Worm (Caenorhabditis elegans): ENCODE measurements around the gene mig-10.

DNA sequence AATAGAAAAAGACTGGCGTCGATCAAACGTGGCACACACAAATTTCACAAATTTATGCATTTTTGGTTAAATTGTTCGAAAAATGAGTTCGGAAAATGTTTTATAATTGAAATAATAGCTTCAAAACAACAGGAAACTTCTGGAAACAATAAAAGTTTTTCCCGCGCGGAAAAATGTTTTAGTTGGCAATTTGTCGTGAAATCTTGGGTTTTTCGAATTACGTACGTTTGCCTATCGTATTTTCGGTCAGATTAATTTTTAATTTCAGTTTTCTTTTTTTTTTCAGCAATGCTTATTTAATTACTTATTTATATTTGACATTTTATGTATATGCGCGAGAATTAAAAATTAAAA, 76.5 kb downstream of the mig-10 start:
- TF ChIP-seq elt-3 (tag; optimal IDR thresholded peaks at IDR 0.05) (no peak), unc-120 (tag; optimal IDR thresholded peaks at IDR 0.05; ENCODE audit: poor library complexity, severe bottlenecking) (no peak), lin-13 (tag; optimal IDR thresholded peaks at IDR 0.05) (no peak), snpc-4 (tag; optimal IDR thresholded peaks at IDR 0.05) (no peak), ces-1 (GFP tag; optimal IDR thresholded peaks at IDR 0.05) (no peak), unc-62 (GFP tag; optimal IDR thresholded peaks at IDR 0.05) (no peak), mep-1 (tag; optimal IDR thresholded peaks at IDR 0.05) (no peak), sptf-1 (tag; optimal IDR thresholded peaks at IDR 0.05) (no peak), ztf-11 (tag; optimal IDR thresholded peaks at IDR 0.05) (no peak), nhr-12 (tag; optimal IDR thresholded peaks at IDR 0.05) (no peak), flh-1 (GFP tag; optimal IDR thresholded peaks at IDR 0.05) (no peak), nhr-237 (tag; optimal IDR thresholded peaks at IDR 0.05) (no peak), mab-5 (tag; optimal IDR thresholded peaks at IDR 0.05) (no peak)
